Worm (Caenorhabditis elegans): ENCODE measurements around the gene B0454.5.

Gene B0454.5

DNA sequence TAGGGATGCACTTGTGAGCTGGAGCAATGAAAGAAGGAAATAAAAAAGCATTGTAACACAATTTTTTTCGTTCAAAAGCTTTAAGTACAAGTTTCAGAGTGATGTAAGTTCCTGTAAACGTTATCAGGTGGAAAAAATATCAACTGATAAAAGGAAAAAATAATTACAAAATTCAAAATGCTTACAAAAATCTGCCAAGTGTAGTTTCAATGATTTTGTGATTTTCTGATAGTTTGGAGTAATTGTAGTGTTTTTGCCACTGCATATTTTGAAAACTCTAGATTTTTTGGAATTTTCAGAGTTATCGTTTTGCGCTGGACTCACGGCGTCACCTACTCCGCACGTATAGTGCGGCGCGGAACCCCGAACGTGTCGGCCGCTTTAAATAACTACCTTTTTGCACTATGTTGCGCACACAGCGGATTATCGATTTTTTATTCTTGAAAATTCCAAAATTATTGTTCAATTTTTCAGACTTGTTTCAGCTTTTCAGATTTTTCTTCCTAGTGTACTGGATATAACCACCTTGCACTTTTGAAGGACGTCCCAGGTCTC, 15.2 kb upstream of the B0454.5 start, which contains the start of gene clec-2:
Gene clec-2, minus strand, starts transcription at position 51 of the 555 bp plus-strand sequence.
- TF ChIP-seq hlh-6 (tag; optimal IDR thresholded peaks at IDR 0.05) (no peak), F13H6.1 (tag; optimal IDR thresholded peaks at IDR 0.05) (no peak), nhr-11 (tag; optimal IDR thresholded peaks at IDR 0.05) (no peak), unc-42 (tag; optimal IDR thresholded peaks at IDR 0.05) (no peak), eyg-1 (tag; optimal IDR thresholded peaks at IDR 0.05) (no peak), mec-3 (tag; optimal IDR thresholded peaks at IDR 0.05; ENCODE audit: borderline replicate concordance) (no peak), ceh-48 (tag; optimal IDR thresholded peaks at IDR 0.05) (no peak), ceh-14 (tag; optimal IDR thresholded peaks at IDR 0.05) (no peak), lin-11 (tag; optimal IDR thresholded peaks at IDR 0.05) (no peak), madf-2 (tag; optimal IDR thresholded peaks at IDR 0.05) (no peak), che-1 (tag; optimal IDR thresholded peaks at IDR 0.05) (no peak), tbx-7 (tag; optimal IDR thresholded peaks at IDR 0.05) (no peak), tbx-2 (tag; optimal IDR thresholded peaks at IDR 0.05) (no peak), sdc-2 (tag; optimal IDR thresholded peaks at IDR 0.05) (no peak), lim-6 (tag; optimal IDR thresholded peaks at IDR 0.05) (no peak), hlh-30 (tag; optimal IDR thresholded peaks at IDR 0.05; ENCODE audit: insufficient read depth) (no peak)

DNA sequence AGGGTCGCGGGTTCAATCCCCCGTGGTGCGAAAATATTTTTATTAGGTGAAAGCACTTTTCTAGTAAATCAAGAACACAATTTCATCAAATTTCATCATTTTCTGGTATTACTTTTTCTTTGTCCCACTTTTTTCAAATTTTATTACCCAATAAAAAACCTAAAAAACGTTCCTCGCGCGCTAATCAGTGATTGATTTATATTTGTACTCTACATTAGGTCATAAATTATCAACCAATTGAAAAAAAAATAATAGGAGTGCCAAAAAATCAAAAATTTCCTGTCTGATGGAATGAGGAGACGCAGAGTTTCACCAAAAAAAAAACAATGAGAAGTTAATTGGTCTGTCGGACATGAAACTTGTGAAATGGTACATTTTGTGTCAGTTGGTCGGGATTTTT, 14.0 kb upstream of the B0454.5 start:
- TF ChIP-seq unc-42 (tag; optimal IDR thresholded peaks at IDR 0.05) (no peak), sdc-2 (tag; optimal IDR thresholded peaks at IDR 0.05) (no peak), sox-4 (tag; optimal IDR thresholded peaks at IDR 0.05) (no peak), hlh-8 (tag; optimal IDR thresholded peaks at IDR 0.05) (no peak), lin-11 (tag; optimal IDR thresholded peaks at IDR 0.05) (no peak), K09A11.1 (tag; optimal IDR thresholded peaks at IDR 0.05; ENCODE audit: insufficient read depth) (no peak), zip-5 (tag; optimal IDR thresholded peaks at IDR 0.05) (no peak), syd-9 (tag; optimal IDR thresholded peaks at IDR 0.05) (no peak), ttx-3 (tag; optimal IDR thresholded peaks at IDR 0.05) (no peak), ceh-31 (tag; optimal IDR thresholded peaks at IDR 0.05) (no peak), K02D7.2 (tag; optimal IDR thresholded peaks at IDR 0.05) (no peak), nhr-232 (tag; optimal IDR thresholded peaks at IDR 0.05) (no peak), ets-4 (tag; optimal IDR thresholded peaks at IDR 0.05) (no peak), hlh-15 (tag; optimal IDR thresholded peaks at IDR 0.05) (no peak), pag-3 (tag; optimal IDR thresholded peaks at IDR 0.05; ENCODE audit: borderline replicate concordance) (no peak), hlh-13 (GFP tag; optimal IDR thresholded peaks at IDR 0.05) (no peak), ahr-1 (tag; optimal IDR thresholded peaks at IDR 0.05) (no peak), ceh-24 (tag; optimal IDR thresholded peaks at IDR 0.05) (no peak), pros-1 (tag; optimal IDR thresholded peaks at IDR 0.05) (no peak), hlh-30 (tag; optimal IDR thresholded peaks at IDR 0.05; ENCODE audit: insufficient read depth) (no peak)

DNA sequence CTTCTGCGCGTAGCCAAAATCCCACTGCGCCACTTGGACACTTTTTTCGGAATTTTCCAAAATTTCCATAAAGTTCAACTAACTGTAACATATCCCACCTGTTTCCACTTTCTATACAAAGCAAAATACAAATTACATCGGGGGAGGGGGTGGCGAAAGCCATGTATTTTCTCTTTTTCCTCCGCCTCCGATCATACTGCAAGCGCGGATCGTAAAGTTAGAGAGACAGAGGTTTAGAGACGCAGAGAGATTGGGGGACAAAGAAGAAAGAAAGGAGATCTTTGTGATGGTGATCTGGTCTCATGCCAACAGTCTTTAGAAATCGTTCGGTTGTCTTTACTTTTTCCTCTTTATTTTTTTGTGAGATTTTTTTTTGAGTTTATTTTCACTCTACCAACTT, 10.4 kb upstream of the B0454.5 start:
- TF ChIP-seq ceh-30 (tag; optimal IDR thresholded peaks at IDR 0.05) (no peak), pat-9 (tag; optimal IDR thresholded peaks at IDR 0.05) (no peak), ceh-6 (GFP tag; optimal IDR thresholded peaks at IDR 0.05) (no peak), rnt-1 (tag; optimal IDR thresholded peaks at IDR 0.05) (no peak), unc-86 (tag; optimal IDR thresholded peaks at IDR 0.05) (no peak), hlh-13 (GFP tag; optimal IDR thresholded peaks at IDR 0.05) (no peak), odd-2 (tag; optimal IDR thresholded peaks at IDR 0.05) (no peak), lim-6 (tag; optimal IDR thresholded peaks at IDR 0.05) (no peak)

DNA sequence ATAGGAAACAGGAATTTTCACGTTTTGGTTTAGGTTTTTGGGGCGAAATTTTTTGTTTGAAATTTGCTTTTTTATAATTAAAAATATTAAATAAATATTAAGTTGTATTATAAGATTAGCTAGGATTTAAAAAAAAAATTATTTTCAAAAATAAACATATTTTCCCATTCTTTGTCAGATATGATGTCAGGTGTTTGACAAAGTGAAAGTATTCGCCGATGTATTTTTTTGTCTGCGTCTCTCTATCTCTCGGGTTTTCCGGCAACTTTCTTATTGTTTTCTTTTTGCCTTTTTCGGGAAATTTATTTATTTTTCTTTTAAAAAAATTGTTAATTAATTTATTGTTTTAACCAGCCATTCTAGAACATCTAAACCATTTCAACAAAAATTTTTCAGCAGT, 8.2 kb upstream of the B0454.5 start:
- TF ChIP-seq ceh-34 (tag; optimal IDR thresholded peaks at IDR 0.05): no peak
- TF ChIP-seq pqm-1 (tag; optimal IDR thresholded peaks at IDR 0.05): no peak
- no peak for TF ChIP-seq npax-4 (tag; optimal IDR thresholded peaks at IDR 0.05)
- TF ChIP-seq ceh-19 (GFP tag; optimal IDR thresholded peaks at IDR 0.05): no peak
- TF ChIP-seq pha-4 (tag; optimal IDR thresholded peaks at IDR 0.05): no peak
- TF ChIP-seq lim-6 (tag; optimal IDR thresholded peaks at IDR 0.05): no peak
- no peak for TF ChIP-seq K02D7.2 (tag; optimal IDR thresholded peaks at IDR 0.05)
- no peak for TF ChIP-seq ets-4 (tag; optimal IDR thresholded peaks at IDR 0.05)
- TF ChIP-seq ahr-1 (tag; optimal IDR thresholded peaks at IDR 0.05): no peak
- TF ChIP-seq elt-4 (tag; optimal IDR thresholded peaks at IDR 0.05): no peak
- no peak for TF ChIP-seq ceh-22 (tag; optimal IDR thresholded peaks at IDR 0.05)
- TF ChIP-seq ceh-31 (tag; optimal IDR thresholded peaks at IDR 0.05): no peak
- no peak for TF ChIP-seq ztf-16 (tag; optimal IDR thresholded peaks at IDR 0.05)
